Worm (Caenorhabditis elegans): ENCODE data around the gene lmd-5.

ce11 chrV:7111276-7111675 is 12.2 kb upstream of the lmd-5 start:
- no peak for TF ChIP-seq ceh-13 (GFP tag; optimal IDR thresholded peaks at IDR 0.05)
- no peak for TF ChIP-seq ama-1 (optimal IDR thresholded peaks at IDR 0.05)
- no peak for TF ChIP-seq pes-1 (GFP tag; IDR thresholded peaks at IDR 0.05)
- TF ChIP-seq hnd-1 (tag; optimal IDR thresholded peaks at IDR 0.05) = no peak
- TF ChIP-seq B0310.2 (tag; optimal IDR thresholded peaks at IDR 0.05) = no peak
- TF ChIP-seq tbx-37 (GFP tag; conservative IDR thresholded peaks at IDR 0.05) = no peak
- TF ChIP-seq hmbx-1 (tag; optimal IDR thresholded peaks at IDR 0.05) = no peak
- TF ChIP-seq flt-1 (GFP tag; IDR thresholded peaks at IDR 0.05) = no peak

Measured in whole organism, early embryonic.